Worm (Caenorhabditis elegans): ENCODE measurements around the gene hpo-34.

- no peak for TF ChIP-seq ztf-29 (GFP tag; IDR thresholded peaks at IDR 0.05)
- no peak for TF ChIP-seq ref-1 (GFP tag; conservative IDR thresholded peaks at IDR 0.05)
- no peak for TF ChIP-seq flt-1 (GFP tag; IDR thresholded peaks at IDR 0.05)
- no peak for TF ChIP-seq klf-2 (GFP tag; conservative IDR thresholded peaks at IDR 0.05)
- no peak for TF ChIP-seq med-1 (GFP tag; optimal IDR thresholded peaks at IDR 0.05; ENCODE audit: insufficient read depth)
- no peak for TF ChIP-seq tab-1 (GFP tag; IDR thresholded peaks at IDR 0.05)
- TF ChIP-seq T22C8.4 (GFP tag; IDR thresholded peaks at IDR 0.05): no peak
These were observed 29.4 kb upstream of the hpo-34 start, which contains the start of gene mig-2 for ce11 chrX:11548308-11548707.

All from whole organism, midembryonic.